Worm (Caenorhabditis elegans) whole organism, L4/young adult: ENCODE data around the gene ZC239.22.

Experiments used
- W03F9.2 ChIP-seq: fragments of 150-350 bp; optimal IDR thresholded peaks from 2 replicates; lab custom pipeline; 2014; ENCODE audit warnings: missing biosample characterization, missing genetic modification characterization
- dao-5 ChIP-seq: sonication (generic microtip); optimal IDR thresholded peaks from 2 replicates; lab custom pipeline; 2016; ENCODE audit warnings: missing genotype, missing genetic modification characterization, moderate library complexity, missing compliant biosample characterization
- him-1 ChIP-seq: sonication (generic microtip); optimal IDR thresholded peaks from 2 replicates; lab custom pipeline; 2016; ENCODE audit warnings: missing genotype, missing genetic modification reagents, missing genetic modification characterization, missing compliant biosample characterization

DNA sequence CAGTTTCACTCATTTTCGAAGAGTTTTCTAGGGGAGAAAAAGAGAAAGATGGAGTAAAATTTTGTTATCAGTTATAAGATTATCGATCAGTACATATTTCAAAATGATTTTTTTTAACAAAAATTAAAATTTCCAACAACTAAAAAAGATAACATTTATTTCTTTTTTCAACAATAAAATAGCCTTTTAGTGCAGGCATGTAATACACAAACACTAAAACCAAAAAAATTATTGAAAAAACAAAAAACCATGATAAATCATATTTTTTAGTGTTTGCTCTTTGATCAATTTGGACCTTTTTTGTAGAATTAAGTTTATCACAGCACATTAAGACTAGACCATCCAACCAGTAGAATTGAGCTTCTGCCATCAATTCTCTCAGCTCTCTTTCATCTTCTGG is 4.0 kb upstream of the ZC239.22 start, which contains the start of gene ZC239.15:
- no peak for TF ChIP-seq him-1 (tag; lab: Kevin White, UChicago)
- no peak for TF ChIP-seq dao-5 (tag; lab: Kevin White, UChicago)
- no peak for TF ChIP-seq W03F9.2 (tag; lab: Kevin White, UChicago)
